Fruit fly (Drosophila melanogaster) whole organism, prepupa: ENCODE results near the gene CG33687.

Source experiments
- Blimp-1 ChIP-seq: fragments of 200-800 bp; sonication (Bioruptor generic); optimal IDR thresholded peaks from 3 replicates; lab custom pipeline; 2017; ENCODE audit warnings: missing biosample characterization, missing genetic modification characterization, mild to moderate bottlenecking, moderate library complexity, missing genetic modification reagents
- CG11294 ChIP-seq: fragments of 200-800 bp; sonication (Bioruptor generic); IDR thresholded peaks from 2 replicates; pipeline ENCODE4 v1.3.6; 2022; ENCODE audit warnings: missing biosample characterization, missing genetic modification characterization
- CG11762 ChIP-seq: fragments of 200-800 bp; sonication (Bioruptor generic); optimal IDR thresholded peaks from 3 replicates; lab custom pipeline; 2016; ENCODE audit warnings: missing biosample characterization, missing genetic modification characterization; ENCODE audit not compliant: insufficient read depth
- CG11902 ChIP-seq: fragments of 200-800 bp; sonication (Bioruptor generic); optimal IDR thresholded peaks from 3 replicates; lab custom pipeline; 2016; ENCODE audit warnings: missing biosample characterization, missing genetic modification characterization
- CG15336 ChIP-seq: fragments of 200-800 bp; sonication (Bioruptor generic); IDR thresholded peaks from 2 replicates; pipeline ENCODE4 v1.3.6; 2022; ENCODE audit warnings: missing biosample characterization, missing genetic modification characterization
- CG16779 ChIP-seq: fragments of 200-800 bp; sonication (Bioruptor generic); optimal IDR thresholded peaks from 3 replicates; lab custom pipeline; 2017; ENCODE audit warnings: missing biosample characterization, mild to moderate bottlenecking, missing genetic modification characterization
- CG32006 ChIP-seq: fragments of 200-800 bp; sonication (Bioruptor generic); optimal IDR thresholded peaks from 3 replicates; lab custom pipeline; 2017; ENCODE audit warnings: missing biosample characterization, mild to moderate bottlenecking, missing genetic modification characterization
- CG3919 ChIP-seq: fragments of 200-800 bp; sonication (Bioruptor generic); optimal IDR thresholded peaks from 3 replicates; lab custom pipeline; 2016; ENCODE audit warnings: missing biosample characterization, missing genetic modification characterization
- CG6276 ChIP-seq: fragments of 200-800 bp; sonication (Bioruptor generic); optimal IDR thresholded peaks from 2 replicates; lab custom pipeline; 2017; ENCODE audit warnings: missing biosample characterization, mild to moderate bottlenecking, missing genetic modification characterization
- CG6808 ChIP-seq: fragments of 200-800 bp; sonication (Bioruptor generic); optimal IDR thresholded peaks from 3 replicates; lab custom pipeline; 2017; ENCODE audit warnings: missing biosample characterization, missing genetic modification characterization, mild to moderate bottlenecking, moderate library complexity, missing genetic modification reagents
- CG6854 ChIP-seq: fragments of 200-800 bp; sonication (Bioruptor generic); optimal IDR thresholded peaks from 2 replicates; lab custom pipeline; 2017; ENCODE audit warnings: missing biosample characterization, mild to moderate bottlenecking, missing genetic modification characterization
- CG8119 ChIP-seq: fragments of 200-800 bp; sonication (Bioruptor generic); IDR thresholded peaks from 3 replicates; pipeline ENCODE4 v1.3.6; 2022; ENCODE audit warnings: missing biosample characterization, missing genetic modification characterization
- CG8319 ChIP-seq: fragments of 200-800 bp; sonication (Bioruptor generic); optimal IDR thresholded peaks from 3 replicates; lab custom pipeline; 2016; ENCODE audit warnings: missing biosample characterization, missing genetic modification characterization
- CG8632 ChIP-seq: fragments of 200-800 bp; sonication (Bioruptor generic); optimal IDR thresholded peaks from 3 replicates; lab custom pipeline; 2016; ENCODE audit warnings: missing biosample characterization, missing genetic modification characterization
- CG9139 ChIP-seq: fragments of 200-800 bp; sonication (Bioruptor generic); optimal IDR thresholded peaks from 3 replicates; lab custom pipeline; 2017; ENCODE audit warnings: missing biosample characterization, mild to moderate bottlenecking, missing genetic modification characterization
- Eip75B ChIP-seq: fragments of 200-800 bp; sonication (Bioruptor generic); optimal IDR thresholded peaks from 3 replicates; lab custom pipeline; 2016; ENCODE audit warnings: missing biosample characterization, missing genetic modification characterization
- Eip78C ChIP-seq: fragments of 200-800 bp; sonication (Bioruptor generic); peaks from one replicate; lab custom pipeline; 2016; ENCODE audit warnings: missing biosample characterization, missing genetic modification characterization
- Gug ChIP-seq: fragments of 200-800 bp; sonication (Bioruptor generic); IDR thresholded peaks from 2 replicates; pipeline ENCODE4 v1.3.6; 2022; ENCODE audit warnings: missing biosample characterization, missing genetic modification characterization
- Hr39 ChIP-seq: fragments of 200-800 bp; sonication (Bioruptor generic); optimal IDR thresholded peaks from 2 replicates; lab custom pipeline; 2016; ENCODE audit warnings: missing biosample characterization, missing genetic modification characterization
- Hr4 ChIP-seq: fragments of 200-800 bp; sonication (Bioruptor generic); optimal IDR thresholded peaks from 3 replicates; lab custom pipeline; 2016; ENCODE audit warnings: missing biosample characterization, missing genetic modification characterization
- Lpt ChIP-seq: fragments of 200-800 bp; sonication (Bioruptor generic); optimal IDR thresholded peaks from 3 replicates; lab custom pipeline; 2016; ENCODE audit warnings: missing biosample characterization, missing genetic modification characterization
- OdsH ChIP-seq: fragments of 200-800 bp; sonication (Bioruptor generic); optimal IDR thresholded peaks from 3 replicates; lab custom pipeline; 2016; ENCODE audit warnings: missing biosample characterization, missing genetic modification characterization
- achi ChIP-seq: fragments of 200-800 bp; sonication (Bioruptor generic); optimal IDR thresholded peaks from 3 replicates; lab custom pipeline; 2016; ENCODE audit warnings: missing biosample characterization, missing genetic modification characterization
- acj6 ChIP-seq: fragments of 200-800 bp; sonication (Bioruptor generic); optimal IDR thresholded peaks from 3 replicates; lab custom pipeline; 2016; ENCODE audit warnings: missing biosample characterization, missing genetic modification characterization
- cyc ChIP-seq: fragments of 200-800 bp; sonication (Bioruptor generic); optimal IDR thresholded peaks from 3 replicates; lab custom pipeline; 2016; ENCODE audit warnings: missing biosample characterization, missing genetic modification characterization
- dac ChIP-seq: fragments of 200-800 bp; sonication (Bioruptor generic); optimal IDR thresholded peaks from 2 replicates; lab custom pipeline; 2017; ENCODE audit warnings: missing biosample characterization, mild to moderate bottlenecking, missing genetic modification characterization
- dsx ChIP-seq: fragments of 200-800 bp; optimal IDR thresholded peaks from 3 replicates; lab custom pipeline; 2019; ENCODE audit warnings: missing biosample characterization, mild to moderate bottlenecking, missing genetic modification characterization, moderate library complexity; ENCODE audit not compliant: poor library complexity, severe bottlenecking
- eg ChIP-seq: fragments of 200-800 bp; sonication (Bioruptor generic); IDR thresholded peaks from 3 replicates; pipeline ENCODE4 v1.3.6; 2022; ENCODE audit warnings: missing biosample characterization, missing genetic modification characterization
- fd59A ChIP-seq: fragments of 200-800 bp; sonication (Bioruptor generic); optimal IDR thresholded peaks from 2 replicates; lab custom pipeline; 2017; ENCODE audit warnings: missing biosample characterization, mild to moderate bottlenecking, missing genetic modification characterization, missing genetic modification reagents
- fkh ChIP-seq: fragments of 200-800 bp; sonication (Bioruptor generic); optimal IDR thresholded peaks from 3 replicates; lab custom pipeline; 2017; ENCODE audit warnings: missing biosample characterization, mild to moderate bottlenecking, missing genetic modification characterization, moderate library complexity
- lz ChIP-seq: fragments of 200-800 bp; sonication (Bioruptor generic); optimal IDR thresholded peaks from 3 replicates; lab custom pipeline; 2016; ENCODE audit warnings: missing biosample characterization, missing genetic modification characterization
- salr ChIP-seq, 2 experiments: fragments of 200-800 bp; sonication (Bioruptor generic); optimal IDR thresholded peaks; 3 replicates each; lab custom pipeline; 2016 to 2018; ENCODE audit warnings: missing biosample characterization in 2 of 2, missing genetic modification characterization in 2 of 2, mild to moderate bottlenecking in 1 of 2
- ss ChIP-seq, 2 experiments: fragments of 200-800 bp; sonication (Bioruptor generic); optimal IDR thresholded peaks; 2 replicates in 1 of 2; 3 replicates in 1 of 2; lab custom pipeline; 2017 to 2018; ENCODE audit warnings: mild to moderate bottlenecking in 2 of 2, missing biosample characterization in 2 of 2, missing genetic modification characterization in 2 of 2, moderate library complexity in 1 of 2
- svp ChIP-seq: fragments of 200-800 bp; sonication (Bioruptor generic); peaks from one replicate; lab custom pipeline; 2016; ENCODE audit warnings: missing biosample characterization, missing genetic modification characterization
- topi ChIP-seq: fragments of 200-800 bp; sonication (Bioruptor generic); optimal IDR thresholded peaks from 3 replicates; lab custom pipeline; 2016; ENCODE audit warnings: missing biosample characterization, missing genetic modification characterization
- vri ChIP-seq: fragments of 200-800 bp; sonication (Bioruptor generic); optimal IDR thresholded peaks from 3 replicates; lab custom pipeline; 2016; ENCODE audit warnings: missing biosample characterization, mild to moderate bottlenecking, missing genetic modification characterization

The CG33687 gene

dm6 chr3L:16157251-16158190, 40.1 kb upstream of the CG33687 start (continued):
- TF ChIP-seq CG11902 (GFP tag; lab: Kevin White, UChicago) = no peak
- TF ChIP-seq CG6808 = peak; percentile 2
- TF ChIP-seq CG11762 = peak; percentile 41
- peak; percentile 70 for TF ChIP-seq CG8119 (GFP tag; lab: Robert Waterston, UW)
- TF ChIP-seq Lpt (GFP tag; lab: Kevin White, UChicago) = peak; percentile 21
- no peak for TF ChIP-seq CG9139 (GFP tag; lab: Kevin White, UChicago)
- no peak for TF ChIP-seq dac
- peak; percentile 90 for TF ChIP-seq Eip78C (GFP tag; lab: Kevin White, UChicago)
- TF ChIP-seq Eip75B (GFP tag; lab: Kevin White, UChicago) = peak; percentile 62
- TF ChIP-seq CG16779 (tag; lab: Kevin White, UChicago) = peak; percentile 52
- peak; percentile 48 for TF ChIP-seq lz (GFP tag; lab: Kevin White, UChicago)
- peak; percentile 42 for TF ChIP-seq topi (GFP tag; lab: Kevin White, UChicago)
- TF ChIP-seq CG8319 (GFP tag; lab: Kevin White, UChicago) = peak; percentile 40
- TF ChIP-seq CG15336 (GFP tag; lab: Robert Waterston, UW) = no peak
- peak; percentile 56 for TF ChIP-seq OdsH (GFP tag; lab: Kevin White, UChicago)
- peak; percentile 61 for TF ChIP-seq Gug (GFP tag; lab: Robert Waterston, UW)
- no peak for TF ChIP-seq CG6854
- peak; percentile 84 for TF ChIP-seq CG32006 (GFP tag; lab: Kevin White, UChicago)
- peak; percentile 11 for TF ChIP-seq cyc
- TF ChIP-seq Blimp-1 = no peak
- peak; percentile 64 for TF ChIP-seq acj6 (GFP tag; lab: Kevin White, UChicago)
- TF ChIP-seq, all 60 proteins: peak for 45

dm6 chr3L:16158322-16158721, 39.3 kb upstream of the CG33687 start:
- TF ChIP-seq eg (GFP tag; lab: Robert Waterston, UW) (peak; percentile 29; the same call in 1 of the 3 replicates), dsx (no peak), ss (GFP tag; optimal IDR thresholded peaks at IDR 0.05; lab: Kevin White, UChicago) (peak; percentile 7 to 32), salr (GFP tag; optimal IDR thresholded peaks at IDR 0.05; lab: Kevin White, UChicago) (peak in 1 of 2 experiments; percentile 5)
- TF ChIP-seq, all 60 proteins: peak for 3

- no peak for TF ChIP-seq OdsH (GFP tag; lab: Kevin White, UChicago)
- TF ChIP-seq achi (GFP tag; lab: Kevin White, UChicago) = no peak
- no peak for TF ChIP-seq Hr39
- no peak for TF ChIP-seq fkh (GFP tag; lab: Kevin White, UChicago)
- peak; percentile 75 for TF ChIP-seq svp
- peak; percentile 37 to 63 for TF ChIP-seq ss (GFP tag; optimal IDR thresholded peaks at IDR 0.05; lab: Kevin White, UChicago)
- no peak for TF ChIP-seq CG6276 (GFP tag; lab: Kevin White, UChicago)
- no peak for TF ChIP-seq Hr4
- no peak for TF ChIP-seq CG8119 (GFP tag; lab: Robert Waterston, UW)
- peak; percentile 9 for TF ChIP-seq CG3919 (GFP tag; lab: Kevin White, UChicago)
- TF ChIP-seq CG16779 (tag; lab: Kevin White, UChicago) = no peak
- no peak for TF ChIP-seq CG11294 (GFP tag; lab: Robert Waterston, UW)
- TF ChIP-seq acj6 (GFP tag; lab: Kevin White, UChicago) = no peak
- no peak for TF ChIP-seq CG8632
- TF ChIP-seq fd59A = no peak
- TF ChIP-seq vri (GFP tag; lab: Kevin White, UChicago) = no peak
- TF ChIP-seq CG6808 = peak; percentile 11
- TF ChIP-seq, all 60 proteins: peak for 4
Measured at dm6 chr3L:16159161-16160072, 38.3 kb upstream of the CG33687 start.
